Worm (Caenorhabditis elegans): ENCODE results near the gene C31B8.7.
A peak's percentile ranks its signal among the peaks of the same experiment; 100 is the strongest.

The C31B8.7 gene

DNA sequence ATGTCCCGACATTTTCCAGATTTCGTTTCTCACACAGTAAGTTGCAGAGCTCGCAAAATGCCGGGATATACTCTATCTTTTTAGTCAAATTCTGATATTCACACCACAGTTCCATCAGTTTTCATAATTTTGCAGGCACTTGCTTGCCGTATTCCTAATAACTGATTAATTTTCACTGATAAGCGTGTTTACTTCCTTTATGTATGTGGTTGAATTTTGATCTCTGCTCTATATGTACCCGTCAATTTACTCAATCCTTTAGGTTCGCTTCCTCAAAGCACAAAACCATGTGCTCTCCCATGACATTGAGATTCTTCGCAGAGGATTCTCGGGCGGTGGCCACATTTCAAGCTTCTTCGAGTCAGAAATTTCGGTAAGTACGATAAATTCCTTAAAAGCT lies 21.6 kb downstream of the C31B8.7 start:
- no peak for TF ChIP-seq nhr-11 (tag; optimal IDR thresholded peaks at IDR 0.05)
- TF ChIP-seq pag-3 (tag; optimal IDR thresholded peaks at IDR 0.05; ENCODE audit: borderline replicate concordance, insufficient read depth), result no peak
- no peak for TF ChIP-seq unc-130 (tag; optimal IDR thresholded peaks at IDR 0.05)
- no peak for TF ChIP-seq unc-62 (GFP tag; optimal IDR thresholded peaks at IDR 0.05)
- TF ChIP-seq unc-86 (tag; optimal IDR thresholded peaks at IDR 0.05), result no peak
- TF ChIP-seq irx-1 (tag; optimal IDR thresholded peaks at IDR 0.05), result no peak
- no peak for TF ChIP-seq dpl-1 (GFP tag; optimal IDR thresholded peaks at IDR 0.05)
- no peak for TF ChIP-seq tbx-2 (tag; optimal IDR thresholded peaks at IDR 0.05)
- TF ChIP-seq ceh-90 (tag; optimal IDR thresholded peaks at IDR 0.05), result no peak
- no peak for TF ChIP-seq mab-9 (GFP tag; IDR thresholded peaks at IDR 0.05)
- TF ChIP-seq C04F5.9 (tag; optimal IDR thresholded peaks at IDR 0.05), result no peak
- no peak for TF ChIP-seq ces-1 (GFP tag; optimal IDR thresholded peaks at IDR 0.05)

- TF ChIP-seq efl-1 (optimal IDR thresholded peaks at IDR 0.05) (no peak), efl-1 (GFP tag; optimal IDR thresholded peaks at IDR 0.05 in 1 of 2) (peak in 1 of 2 experiments; percentile 21), nhr-71 (tag; optimal IDR thresholded peaks at IDR 0.05) (no peak), F16B12.6 (tag; optimal IDR thresholded peaks at IDR 0.05) (no peak), nhr-47 (tag; optimal IDR thresholded peaks at IDR 0.05) (no peak), hpl-2 (GFP tag; optimal IDR thresholded peaks at IDR 0.05) (no peak), jun-1 (tag; optimal IDR thresholded peaks at IDR 0.05) (no peak), elt-2 (tag; optimal IDR thresholded peaks at IDR 0.05) (peak; percentile 67), lin-39 (tag; optimal IDR thresholded peaks at IDR 0.05) (no peak)
Measured at ce11 chrV:2881016-2881415, 22.1 kb downstream of the C31B8.7 start, which contains the start of gene ifc-1. Gene ifc-1, plus strand, starts transcription at chrV:2881393.

- TF ChIP-seq xbp-1 (tag; optimal IDR thresholded peaks at IDR 0.05), result no peak
- TF ChIP-seq ceh-82 (tag; optimal IDR thresholded peaks at IDR 0.05), result no peak
- peak; percentile 53 for TF ChIP-seq elt-2 (tag; optimal IDR thresholded peaks at IDR 0.05)
- no peak for TF ChIP-seq ama-1 (optimal IDR thresholded peaks at IDR 0.05)
- no peak for TF ChIP-seq lin-14 (GFP tag; optimal IDR thresholded peaks at IDR 0.05)
Measured at ce11 chrV:2880356-2880755, 22.8 kb downstream of the C31B8.7 start.

ce11 chrV:2879801-2880200 lies 23.3 kb downstream of the C31B8.7 start, which contains the start of gene str-39:
Gene str-39, minus strand, starts transcription at chrV:2879901.
- TF ChIP-seq skn-1 (tag; optimal IDR thresholded peaks at IDR 0.05), result no peak
- no peak for TF ChIP-seq nhr-77 (tag; optimal IDR thresholded peaks at IDR 0.05)
- no peak for TF ChIP-seq vab-15 (tag; optimal IDR thresholded peaks at IDR 0.05)
- TF ChIP-seq Y116A8C.19 (tag; optimal IDR thresholded peaks at IDR 0.05; ENCODE audit: borderline replicate concordance), result no peak
- no peak for TF ChIP-seq zip-4 (GFP tag; optimal IDR thresholded peaks at IDR 0.05)
- no peak for TF ChIP-seq nhr-76 (tag; optimal IDR thresholded peaks at IDR 0.05)
- no peak for TF ChIP-seq sptf-1 (tag; optimal IDR thresholded peaks at IDR 0.05)
- no peak for TF ChIP-seq nhr-71 (tag; optimal IDR thresholded peaks at IDR 0.05)
- TF ChIP-seq fkh-10 (GFP tag; optimal IDR thresholded peaks at IDR 0.05), result no peak
- TF ChIP-seq unc-62 (GFP tag; optimal IDR thresholded peaks at IDR 0.05), result no peak
- no peak for TF ChIP-seq blmp-1 (tag; optimal IDR thresholded peaks at IDR 0.05)
- TF ChIP-seq egl-27 (tag; optimal IDR thresholded peaks at IDR 0.05), result no peak
- no peak for TF ChIP-seq unc-86 (tag; optimal IDR thresholded peaks at IDR 0.05)
- TF ChIP-seq pag-3 (tag; optimal IDR thresholded peaks at IDR 0.05; ENCODE audit: borderline replicate concordance, insufficient read depth), result no peak
- no peak for TF ChIP-seq ztf-4 (tag; optimal IDR thresholded peaks at IDR 0.05)

- no peak for TF ChIP-seq zag-1 (tag; optimal IDR thresholded peaks at IDR 0.05)
- peak; percentile 15 to 22 for TF ChIP-seq lin-35 (GFP tag; optimal IDR thresholded peaks at IDR 0.05)
- TF ChIP-seq lin-15B (tag; optimal IDR thresholded peaks at IDR 0.05), result no peak
- peak in 1 of 2 experiments; percentile 11 for TF ChIP-seq lsy-2 (tag; optimal IDR thresholded peaks at IDR 0.05)
- TF ChIP-seq dpl-1 (GFP tag; optimal IDR thresholded peaks at IDR 0.05), result peak in 1 of 3 experiments; percentile 11
- TF ChIP-seq efl-1 (optimal IDR thresholded peaks at IDR 0.05), result peak; percentile 8 to 18
- no peak for TF ChIP-seq efl-1 (GFP tag; optimal IDR thresholded peaks at IDR 0.05 in 1 of 2)
Measured at ce11 chrV:2877509-2877908, 25.6 kb downstream of the C31B8.7 start, which contains the start of gene F37B4.10. Gene F37B4.10, minus strand, starts transcription at chrV:2877609.

Data from whole organism, L1 larva.